Worm (Caenorhabditis elegans): Measurements from ENCODE around the gene srb-5.

The srb-5 gene

DNA sequence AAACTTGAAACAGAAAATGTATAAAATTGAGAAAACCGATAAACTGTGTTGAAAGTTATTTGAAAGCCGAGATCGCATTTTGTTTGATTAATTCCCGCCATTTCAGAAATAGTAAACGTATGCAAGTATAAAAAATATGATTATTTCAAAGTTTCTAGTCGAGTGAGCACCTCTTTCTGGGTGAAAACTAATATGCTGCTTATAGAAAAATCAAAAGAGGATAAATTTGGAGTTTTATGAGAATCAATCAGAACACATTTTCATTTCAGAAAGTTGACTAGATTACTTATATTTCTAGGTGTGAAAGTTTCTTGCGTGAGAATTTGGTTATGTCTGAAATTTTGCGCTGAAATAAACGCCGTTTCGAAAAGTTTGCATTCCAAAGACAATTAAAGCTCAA, 5.7 kb downstream of the srb-5 start, which contains the start of gene srb-13:
srb-13 (minus strand) TSS at position 101 of the 400 bp plus-strand sequence.
- TF ChIP-seq ceh-28 (tag; optimal IDR thresholded peaks at IDR 0.05) = no peak
- no peak for TF ChIP-seq lin-15B (tag; optimal IDR thresholded peaks at IDR 0.05)
- TF ChIP-seq nfya-1 (tag; optimal IDR thresholded peaks at IDR 0.05; ENCODE audit: insufficient read depth) = no peak
- no peak for TF ChIP-seq zag-1 (tag; optimal IDR thresholded peaks at IDR 0.05)
- no peak for TF ChIP-seq nhr-11 (tag; optimal IDR thresholded peaks at IDR 0.05)

- TF ChIP-seq ztf-11 (tag; optimal IDR thresholded peaks at IDR 0.05) = no peak
- TF ChIP-seq ama-1 (optimal IDR thresholded peaks at IDR 0.05) = no peak
- no peak for TF ChIP-seq ztf-4 (tag; optimal IDR thresholded peaks at IDR 0.05)
- TF ChIP-seq elt-1 (tag; optimal IDR thresholded peaks at IDR 0.05) = no peak
- TF ChIP-seq ZK546.5 (tag; optimal IDR thresholded peaks at IDR 0.05) = no peak
- TF ChIP-seq eor-1 (tag; optimal IDR thresholded peaks at IDR 0.05) = no peak
- no peak for TF ChIP-seq nhr-43 (tag; optimal IDR thresholded peaks at IDR 0.05; ENCODE audit: poor library complexity, severe bottlenecking)
These were observed 6.2 kb downstream of the srb-5 start, which contains the start of gene msp-45 for ce11 chrII:5156983-5157382. TSS of gene msp-45 (minus strand) at chrII:5157083.

DNA sequence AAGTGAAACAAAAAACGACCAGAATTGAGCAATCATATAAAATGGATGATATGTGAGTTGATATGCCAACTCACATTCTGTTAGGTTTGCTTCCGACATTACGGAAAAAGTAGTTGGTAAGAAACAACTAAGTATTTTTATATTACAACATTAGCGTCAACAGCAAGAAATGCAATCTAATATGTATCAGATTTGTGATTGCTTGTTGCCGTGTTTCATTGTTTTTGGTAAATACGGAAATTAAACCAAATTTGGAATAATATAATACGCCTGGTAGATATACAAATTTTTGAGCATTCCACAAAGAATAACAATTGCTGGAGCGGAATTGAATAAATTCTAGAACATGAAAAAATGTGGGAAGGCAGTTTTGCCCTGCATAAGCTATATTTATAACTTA, 8.6 kb downstream of the srb-5 start, which contains the start of gene srb-12:
srb-12 (minus strand) TSS at position 101 of the 400 bp plus-strand sequence.
- no peak for TF ChIP-seq ama-1 (optimal IDR thresholded peaks at IDR 0.05)
- TF ChIP-seq snpc-4 (tag; optimal IDR thresholded peaks at IDR 0.05) = no peak
- TF ChIP-seq aly-2 (tag; optimal IDR thresholded peaks at IDR 0.05) = no peak
- no peak for TF ChIP-seq ceh-28 (tag; optimal IDR thresholded peaks at IDR 0.05)
- no peak for TF ChIP-seq elt-1 (tag; optimal IDR thresholded peaks at IDR 0.05)
- no peak for TF ChIP-seq egl-27 (tag; optimal IDR thresholded peaks at IDR 0.05)
- TF ChIP-seq eor-1 (tag; optimal IDR thresholded peaks at IDR 0.05) = no peak
- no peak for TF ChIP-seq lsy-12 (tag; optimal IDR thresholded peaks at IDR 0.05)
- TF ChIP-seq ceh-82 (tag; optimal IDR thresholded peaks at IDR 0.05) = no peak
- no peak for TF ChIP-seq elt-2 (tag; optimal IDR thresholded peaks at IDR 0.05)
- TF ChIP-seq nhr-12 (tag; optimal IDR thresholded peaks at IDR 0.05) = no peak
- TF ChIP-seq nhr-11 (tag; optimal IDR thresholded peaks at IDR 0.05) = no peak
- TF ChIP-seq jun-1 (tag; optimal IDR thresholded peaks at IDR 0.05) = no peak
- no peak for TF ChIP-seq mml-1 (tag; optimal IDR thresholded peaks at IDR 0.05)
- no peak for TF ChIP-seq fkh-10 (GFP tag; optimal IDR thresholded peaks at IDR 0.05)
- no peak for TF ChIP-seq unc-62 (GFP tag; optimal IDR thresholded peaks at IDR 0.05)

DNA sequence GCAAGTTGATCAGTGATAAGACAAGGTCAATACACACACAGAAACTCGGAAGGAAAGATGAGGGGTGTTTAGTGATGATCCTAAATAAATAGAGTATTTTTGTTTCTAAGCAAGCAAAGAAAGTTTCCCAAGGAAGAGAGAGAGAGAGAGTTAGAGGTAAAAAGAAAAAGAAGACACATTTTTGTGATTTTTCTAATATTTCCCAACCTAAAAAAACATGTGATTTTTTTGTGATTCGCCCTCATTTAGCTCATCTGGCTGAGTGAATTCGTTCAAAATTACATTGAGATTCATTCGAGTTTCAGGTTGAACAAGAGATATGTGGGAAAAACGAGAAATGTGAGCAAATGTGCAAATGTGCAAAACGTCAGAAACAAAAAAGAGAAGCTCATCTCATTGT, 12.4 kb downstream of the srb-5 start, which contains the start of gene srb-16:
srb-16 (minus strand) TSS at position 101 of the 400 bp plus-strand sequence.
- TF ChIP-seq unc-39 (tag; optimal IDR thresholded peaks at IDR 0.05) (no peak), lin-15B (tag; optimal IDR thresholded peaks at IDR 0.05) (no peak), ZK546.5 (tag; optimal IDR thresholded peaks at IDR 0.05) (no peak), pha-4 (tag; optimal IDR thresholded peaks at IDR 0.05) (no peak), mml-1 (tag; optimal IDR thresholded peaks at IDR 0.05) (no peak), skn-1 (tag; optimal IDR thresholded peaks at IDR 0.05) (no peak), sea-2 (GFP tag; optimal IDR thresholded peaks at IDR 0.05) (no peak), daf-12 (tag; optimal IDR thresholded peaks at IDR 0.05) (no peak), ceh-28 (tag; optimal IDR thresholded peaks at IDR 0.05) (no peak), nhr-237 (tag; optimal IDR thresholded peaks at IDR 0.05) (no peak), snpc-4 (tag; optimal IDR thresholded peaks at IDR 0.05) (no peak), nhr-11 (tag; optimal IDR thresholded peaks at IDR 0.05) (no peak), egl-5 (tag; optimal IDR thresholded peaks at IDR 0.05) (no peak), nhr-43 (tag; optimal IDR thresholded peaks at IDR 0.05; ENCODE audit: poor library complexity, severe bottlenecking) (no peak), fkh-10 (GFP tag; optimal IDR thresholded peaks at IDR 0.05) (no peak), elt-2 (tag; optimal IDR thresholded peaks at IDR 0.05) (no peak), elt-3 (tag; optimal IDR thresholded peaks at IDR 0.05) (no peak), ztf-11 (tag; optimal IDR thresholded peaks at IDR 0.05) (no peak), nfya-1 (tag; optimal IDR thresholded peaks at IDR 0.05; ENCODE audit: insufficient read depth) (no peak)

- TF ChIP-seq R02D3.7 (tag; optimal IDR thresholded peaks at IDR 0.05) = no peak
- no peak for TF ChIP-seq elt-1 (tag; optimal IDR thresholded peaks at IDR 0.05)
- TF ChIP-seq ceh-82 (tag; optimal IDR thresholded peaks at IDR 0.05) = no peak
- no peak for TF ChIP-seq nhr-23 (tag; optimal IDR thresholded peaks at IDR 0.05)
- no peak for TF ChIP-seq lin-15B (tag; optimal IDR thresholded peaks at IDR 0.05)
- no peak for TF ChIP-seq nhr-28 (tag; optimal IDR thresholded peaks at IDR 0.05)
These were observed 14.8 kb downstream of the srb-5 start, which contains the start of gene F58A6.5 for ce11 chrII:5148349-5148748. TSS of gene F58A6.5 (minus strand) at chrII:5148449.
